Fruit fly (Drosophila melanogaster) whole organism, prepupa: ENCODE results near the gene CG2983.

Source experiments
- CG10631 ChIP-seq: fragments of 200-800 bp; sonication (Bioruptor generic); optimal IDR thresholded peaks from 2 replicates; lab custom pipeline; 2016; ENCODE audit warnings: missing biosample characterization, missing genetic modification characterization
- CG11762 ChIP-seq: fragments of 200-800 bp; sonication (Bioruptor generic); optimal IDR thresholded peaks from 3 replicates; lab custom pipeline; 2016; ENCODE audit warnings: missing biosample characterization, missing genetic modification characterization; ENCODE audit not compliant: insufficient read depth
- CG11902 ChIP-seq: fragments of 200-800 bp; sonication (Bioruptor generic); optimal IDR thresholded peaks from 3 replicates; lab custom pipeline; 2016; ENCODE audit warnings: missing biosample characterization, missing genetic modification characterization
- CG15336 ChIP-seq: fragments of 200-800 bp; sonication (Bioruptor generic); IDR thresholded peaks from 2 replicates; pipeline ENCODE4 v1.3.6; 2022; ENCODE audit warnings: missing biosample characterization, missing genetic modification characterization
- CG16779 ChIP-seq: fragments of 200-800 bp; sonication (Bioruptor generic); optimal IDR thresholded peaks from 3 replicates; lab custom pipeline; 2017; ENCODE audit warnings: missing biosample characterization, mild to moderate bottlenecking, missing genetic modification characterization
- CG3032 ChIP-seq: fragments of 200-800 bp; optimal IDR thresholded peaks from 2 replicates; lab custom pipeline; 2019; ENCODE audit warnings: missing biosample characterization, mild to moderate bottlenecking, missing genetic modification characterization, moderate library complexity
- CG31627 ChIP-seq: fragments of 200-800 bp; sonication (Bioruptor generic); optimal IDR thresholded peaks from 3 replicates; lab custom pipeline; 2016; ENCODE audit warnings: missing biosample characterization, missing genetic modification characterization
- CG32006 ChIP-seq: fragments of 200-800 bp; sonication (Bioruptor generic); optimal IDR thresholded peaks from 3 replicates; lab custom pipeline; 2017; ENCODE audit warnings: missing biosample characterization, mild to moderate bottlenecking, missing genetic modification characterization
- CG3919 ChIP-seq: fragments of 200-800 bp; sonication (Bioruptor generic); optimal IDR thresholded peaks from 3 replicates; lab custom pipeline; 2016; ENCODE audit warnings: missing biosample characterization, missing genetic modification characterization
- CG6163 ChIP-seq: fragments of 200-800 bp; sonication (Bioruptor generic); IDR thresholded peaks from 3 replicates; pipeline ENCODE4 v1.3.6; 2022; ENCODE audit warnings: missing biosample characterization, missing genetic modification characterization
- CG6276 ChIP-seq: fragments of 200-800 bp; sonication (Bioruptor generic); optimal IDR thresholded peaks from 2 replicates; lab custom pipeline; 2017; ENCODE audit warnings: missing biosample characterization, mild to moderate bottlenecking, missing genetic modification characterization
- CG6792 ChIP-seq: fragments of 200-800 bp; sonication (Bioruptor generic); optimal IDR thresholded peaks from 3 replicates; lab custom pipeline; 2016; ENCODE audit warnings: missing biosample characterization, missing genetic modification characterization
- CG6808 ChIP-seq: fragments of 200-800 bp; sonication (Bioruptor generic); optimal IDR thresholded peaks from 3 replicates; lab custom pipeline; 2017; ENCODE audit warnings: missing biosample characterization, missing genetic modification characterization, mild to moderate bottlenecking, moderate library complexity, missing genetic modification reagents
- CG7368 ChIP-seq: fragments of 200-800 bp; sonication (Bioruptor generic); optimal IDR thresholded peaks from 3 replicates; lab custom pipeline; 2016; ENCODE audit warnings: missing biosample characterization, missing genetic modification characterization
- CG8319 ChIP-seq: fragments of 200-800 bp; sonication (Bioruptor generic); optimal IDR thresholded peaks from 3 replicates; lab custom pipeline; 2016; ENCODE audit warnings: missing biosample characterization, missing genetic modification characterization
- CG8632 ChIP-seq: fragments of 200-800 bp; sonication (Bioruptor generic); optimal IDR thresholded peaks from 3 replicates; lab custom pipeline; 2016; ENCODE audit warnings: missing biosample characterization, missing genetic modification characterization
- CG9139 ChIP-seq: fragments of 200-800 bp; sonication (Bioruptor generic); optimal IDR thresholded peaks from 3 replicates; lab custom pipeline; 2017; ENCODE audit warnings: missing biosample characterization, mild to moderate bottlenecking, missing genetic modification characterization
- Eip75B ChIP-seq: fragments of 200-800 bp; sonication (Bioruptor generic); optimal IDR thresholded peaks from 3 replicates; lab custom pipeline; 2016; ENCODE audit warnings: missing biosample characterization, missing genetic modification characterization
- Eip78C ChIP-seq: fragments of 200-800 bp; sonication (Bioruptor generic); peaks from one replicate; lab custom pipeline; 2016; ENCODE audit warnings: missing biosample characterization, missing genetic modification characterization
- Ets96B ChIP-seq: fragments of 200-800 bp; optimal IDR thresholded peaks from 2 replicates; lab custom pipeline; 2019; ENCODE audit warnings: missing biosample characterization, mild to moderate bottlenecking, missing genetic modification characterization, moderate library complexity
- Gug ChIP-seq: fragments of 200-800 bp; sonication (Bioruptor generic); IDR thresholded peaks from 2 replicates; pipeline ENCODE4 v1.3.6; 2022; ENCODE audit warnings: missing biosample characterization, missing genetic modification characterization
- Hr38 ChIP-seq: sonication (Bioruptor generic); optimal IDR thresholded peaks from 2 replicates; lab custom pipeline; 2016; ENCODE audit warnings: missing biosample characterization, missing genetic modification characterization
- Hr39 ChIP-seq: fragments of 200-800 bp; sonication (Bioruptor generic); optimal IDR thresholded peaks from 2 replicates; lab custom pipeline; 2016; ENCODE audit warnings: missing biosample characterization, missing genetic modification characterization
- Hr4 ChIP-seq: fragments of 200-800 bp; sonication (Bioruptor generic); optimal IDR thresholded peaks from 3 replicates; lab custom pipeline; 2016; ENCODE audit warnings: missing biosample characterization, missing genetic modification characterization
- Lpt ChIP-seq: fragments of 200-800 bp; sonication (Bioruptor generic); optimal IDR thresholded peaks from 3 replicates; lab custom pipeline; 2016; ENCODE audit warnings: missing biosample characterization, missing genetic modification characterization
- Met ChIP-seq: fragments of 200-800 bp; sonication (Bioruptor generic); optimal IDR thresholded peaks from 3 replicates; lab custom pipeline; 2016; ENCODE audit warnings: missing biosample characterization, missing genetic modification characterization
- OdsH ChIP-seq: fragments of 200-800 bp; sonication (Bioruptor generic); optimal IDR thresholded peaks from 3 replicates; lab custom pipeline; 2016; ENCODE audit warnings: missing biosample characterization, missing genetic modification characterization
- Smox ChIP-seq: fragments of 200-800 bp; sonication (Bioruptor generic); optimal IDR thresholded peaks from 3 replicates; lab custom pipeline; 2016; ENCODE audit warnings: missing biosample characterization, missing genetic modification characterization
- Sox102F ChIP-seq: fragments of 200-800 bp; sonication (Bioruptor generic); optimal IDR thresholded peaks from 2 replicates; lab custom pipeline; 2016; ENCODE audit warnings: missing biosample characterization, mild to moderate bottlenecking, missing genetic modification characterization
- Sox15 ChIP-seq: fragments of 200-800 bp; sonication (Bioruptor generic); optimal IDR thresholded peaks from 3 replicates; lab custom pipeline; 2016; ENCODE audit warnings: missing biosample characterization, missing genetic modification characterization
- dac ChIP-seq: fragments of 200-800 bp; sonication (Bioruptor generic); optimal IDR thresholded peaks from 2 replicates; lab custom pipeline; 2017; ENCODE audit warnings: missing biosample characterization, mild to moderate bottlenecking, missing genetic modification characterization
- dsx ChIP-seq: fragments of 200-800 bp; optimal IDR thresholded peaks from 3 replicates; lab custom pipeline; 2019; ENCODE audit warnings: missing biosample characterization, mild to moderate bottlenecking, missing genetic modification characterization, moderate library complexity; ENCODE audit not compliant: poor library complexity, severe bottlenecking
- eg ChIP-seq: fragments of 200-800 bp; sonication (Bioruptor generic); IDR thresholded peaks from 3 replicates; pipeline ENCODE4 v1.3.6; 2022; ENCODE audit warnings: missing biosample characterization, missing genetic modification characterization
- esn ChIP-seq: fragments of 200-800 bp; sonication (Bioruptor generic); optimal IDR thresholded peaks from 2 replicates; lab custom pipeline; 2016; ENCODE audit warnings: missing biosample characterization, mild to moderate bottlenecking, missing genetic modification characterization, moderate library complexity
- fd59A ChIP-seq: fragments of 200-800 bp; sonication (Bioruptor generic); optimal IDR thresholded peaks from 2 replicates; lab custom pipeline; 2017; ENCODE audit warnings: missing biosample characterization, mild to moderate bottlenecking, missing genetic modification characterization, missing genetic modification reagents
- fd85E ChIP-seq: fragments of 200-800 bp; sonication (Bioruptor generic); optimal IDR thresholded peaks from 3 replicates; lab custom pipeline; 2016; ENCODE audit warnings: missing biosample characterization, missing genetic modification characterization
- lz ChIP-seq: fragments of 200-800 bp; sonication (Bioruptor generic); optimal IDR thresholded peaks from 3 replicates; lab custom pipeline; 2016; ENCODE audit warnings: missing biosample characterization, missing genetic modification characterization
- spab ChIP-seq: fragments of 200-800 bp; sonication (Bioruptor generic); optimal IDR thresholded peaks from 2 replicates; lab custom pipeline; 2017; ENCODE audit warnings: missing biosample characterization, mild to moderate bottlenecking, missing genetic modification characterization, missing genetic modification reagents
- svp ChIP-seq: fragments of 200-800 bp; sonication (Bioruptor generic); peaks from one replicate; lab custom pipeline; 2016; ENCODE audit warnings: missing biosample characterization, missing genetic modification characterization
- topi ChIP-seq: fragments of 200-800 bp; sonication (Bioruptor generic); optimal IDR thresholded peaks from 3 replicates; lab custom pipeline; 2016; ENCODE audit warnings: missing biosample characterization, missing genetic modification characterization
- vri ChIP-seq: fragments of 200-800 bp; sonication (Bioruptor generic); optimal IDR thresholded peaks from 3 replicates; lab custom pipeline; 2016; ENCODE audit warnings: missing biosample characterization, mild to moderate bottlenecking, missing genetic modification characterization

CG2983 gene

DNA sequence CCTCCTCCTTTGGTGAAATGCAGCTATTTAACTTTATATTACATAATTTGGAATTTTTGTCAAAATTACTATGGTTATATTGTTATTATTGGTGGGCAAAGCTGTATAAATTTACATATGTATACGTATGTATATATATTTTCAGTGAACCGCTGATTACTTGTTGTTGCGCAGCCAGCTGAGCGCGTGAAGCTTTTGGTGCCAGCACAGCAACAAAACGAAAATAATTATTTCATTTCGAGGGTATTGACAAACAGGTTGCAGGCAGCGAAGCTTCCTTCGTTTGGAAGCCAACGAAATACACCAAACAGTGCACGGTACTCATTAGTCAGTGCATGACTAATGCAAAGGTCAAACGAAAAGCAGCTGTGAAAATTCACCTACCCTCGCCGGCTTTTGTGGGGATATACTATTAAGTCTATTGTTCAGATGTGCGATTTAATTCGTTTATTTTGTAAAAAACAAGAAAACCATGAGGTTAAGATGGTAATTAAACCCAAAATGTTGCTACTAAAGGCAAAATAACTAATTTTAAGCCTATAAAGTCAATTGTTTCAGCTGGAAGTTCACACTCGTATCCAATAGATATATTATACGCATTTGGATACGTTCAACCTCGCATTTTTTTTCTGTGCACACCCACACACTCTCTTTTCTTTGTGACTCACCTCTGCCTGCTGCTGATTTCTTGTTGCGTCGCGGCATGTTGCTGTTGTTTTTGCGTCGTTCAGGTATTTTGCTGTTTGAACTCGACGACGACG is 25.7 kb downstream of the CG2983 start (continued):
- TF ChIP-seq Hr39 (GFP tag; lab: Kevin White, UChicago) (peak; percentile 50), CG11762 (peak; percentile 37), CG9139 (no peak), Gug (GFP tag; lab: Robert Waterston, UW) (0 out of 2 replicates have a peak, but pooled peaks have one; percentile 22), CG15336 (GFP tag; lab: Robert Waterston, UW) (peak; percentile 55), dac (GFP tag; lab: Kevin White, UChicago) (peak; percentile 8), Eip78C (GFP tag; lab: Kevin White, UChicago) (peak; percentile 89), svp (peak; percentile 84), CG32006 (peak; percentile 44), lz (peak; percentile 61)

DNA sequence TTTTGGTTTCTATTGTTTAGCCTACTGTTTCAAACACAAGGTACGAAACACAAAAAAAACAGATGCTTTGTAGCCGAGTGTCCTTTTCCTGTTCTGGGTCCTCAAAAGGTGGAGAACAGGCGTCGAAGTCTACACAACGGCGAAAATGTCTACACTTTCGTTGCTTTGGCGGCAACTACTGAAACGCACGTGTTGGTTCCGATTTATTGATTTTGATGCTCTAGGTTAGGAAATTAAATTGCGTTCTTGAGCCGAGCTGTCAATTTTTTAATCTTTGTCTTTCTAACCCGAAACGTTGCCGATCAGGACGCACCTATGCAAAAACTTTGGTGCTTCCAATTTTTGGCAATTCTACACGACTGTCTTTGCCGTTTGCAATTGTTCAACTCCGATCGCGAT is 26.3 kb downstream of the CG2983 start:
- peak; percentile 19 for TF ChIP-seq Eip78C (GFP tag; lab: Kevin White, UChicago)
- no peak for TF ChIP-seq CG3032 (tag; lab: Kevin White, UChicago)
- TF ChIP-seq Gug (GFP tag; lab: Robert Waterston, UW) = no peak
- no peak for TF ChIP-seq eg (GFP tag; lab: Robert Waterston, UW)
- TF ChIP-seq topi (GFP tag; lab: Kevin White, UChicago) = no peak
- TF ChIP-seq Smox (GFP tag; lab: Kevin White, UChicago) = no peak
- TF ChIP-seq CG11762 = no peak
- no peak for TF ChIP-seq fd59A

DNA sequence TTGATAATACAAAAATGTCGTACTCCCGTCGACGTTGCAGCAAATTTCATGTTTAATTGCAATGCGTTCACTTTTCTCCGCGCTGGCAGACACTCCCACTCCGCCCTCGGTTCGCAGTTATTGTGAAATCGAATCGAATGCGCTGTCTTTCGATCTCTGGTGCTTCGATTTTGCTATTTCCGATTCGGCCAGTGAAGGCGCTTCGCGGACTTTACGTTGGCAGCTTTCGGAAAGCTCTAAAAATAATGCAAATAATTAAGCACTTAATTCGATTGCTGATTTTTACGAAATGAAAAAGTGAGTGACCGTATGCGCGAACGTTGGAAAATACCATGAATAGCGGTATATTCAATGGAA is 26.7 kb downstream of the CG2983 start, which contains the start of gene Ifrd1:
Gene Ifrd1, minus strand, starts transcription at position 305 of the 357 bp plus-strand sequence.
- TF ChIP-seq CG6163 (GFP tag; lab: Robert Waterston, UW) (peak; percentile 29; the same call in 1 of the 3 replicates), CG8632 (GFP tag; lab: Kevin White, UChicago) (no peak), vri (GFP tag; lab: Kevin White, UChicago) (peak; percentile 23), spab (GFP tag; lab: Kevin White, UChicago) (no peak), Sox15 (GFP tag; lab: Kevin White, UChicago) (no peak), Eip75B (GFP tag; lab: Kevin White, UChicago) (no peak), Ets96B (tag; lab: Kevin White, UChicago) (no peak), fd85E (GFP tag; lab: Kevin White, UChicago) (peak; percentile 2), esn (no peak)

DNA sequence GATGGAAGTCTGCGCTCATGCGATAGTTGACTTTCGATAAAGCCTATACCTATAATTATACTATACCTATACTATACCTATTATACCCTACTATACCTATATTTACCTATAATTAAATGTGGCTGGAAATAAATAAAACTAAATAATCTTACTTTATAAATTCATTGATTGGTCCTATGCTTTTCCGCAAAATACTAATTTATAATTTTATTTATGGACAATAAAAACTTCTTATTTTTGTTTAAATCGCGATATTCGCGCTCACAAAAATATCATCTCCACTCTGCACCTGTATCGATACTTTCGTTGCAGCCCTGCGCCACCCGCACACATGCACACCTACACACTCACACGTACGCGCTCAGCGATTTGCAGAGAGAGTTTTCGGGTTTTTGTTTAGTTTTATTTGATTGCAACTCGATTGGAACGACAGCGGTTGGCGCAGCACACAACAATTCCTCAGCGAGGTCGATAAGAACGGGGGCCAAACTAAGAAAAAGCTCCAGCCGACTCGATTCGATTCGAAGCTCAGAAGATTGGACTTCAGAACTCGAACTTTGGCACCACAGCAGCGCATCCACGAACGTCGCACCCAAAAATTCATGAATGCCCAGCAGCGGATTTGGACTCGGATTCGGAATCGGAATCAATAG is 27.2 kb downstream of the CG2983 start, which contains the start of gene CG8814:
Gene CG8814, plus strand, starts transcription at position 349 of the 653 bp plus-strand sequence.
- TF ChIP-seq CG8319 (no peak), Met (GFP tag; lab: Kevin White, UChicago) (peak; percentile 50), Lpt (GFP tag; lab: Kevin White, UChicago) (peak; percentile 53), Hr38 (GFP tag; lab: Kevin White, UChicago) (no peak), CG6276 (GFP tag; lab: Kevin White, UChicago) (peak; percentile 92), lz (peak; percentile 65), CG15336 (GFP tag; lab: Robert Waterston, UW) (peak; percentile 74), dsx (GFP tag; lab: Kevin White, UChicago) (peak; percentile 54), svp (peak; percentile 91), CG7368 (GFP tag; lab: Kevin White, UChicago) (no peak), CG6163 (GFP tag; lab: Robert Waterston, UW) (peak; percentile 81), Sox15 (GFP tag; lab: Kevin White, UChicago) (peak; percentile 60), Hr4 (peak; percentile 71), CG6792 (GFP tag; lab: Kevin White, UChicago) (peak; percentile 60), CG3919 (GFP tag; lab: Kevin White, UChicago) (peak; percentile 52), CG31627 (GFP tag; lab: Kevin White, UChicago) (peak; percentile 69), Sox102F (GFP tag; lab: Kevin White, UChicago) (peak; percentile 27), CG3032 (tag; lab: Kevin White, UChicago) (peak; percentile 59), Ets96B (tag; lab: Kevin White, UChicago) (peak; percentile 48), dac (GFP tag; lab: Kevin White, UChicago) (no peak), spab (GFP tag; lab: Kevin White, UChicago) (peak; percentile 54), CG6808 (GFP tag; lab: Kevin White, UChicago) (peak; percentile 84), CG8632 (GFP tag; lab: Kevin White, UChicago) (peak; percentile 11), CG10631 (GFP tag; lab: Kevin White, UChicago) (peak; percentile 80), CG16779 (tag; lab: Kevin White, UChicago) (peak; percentile 92), CG11762 (no peak), eg (GFP tag; lab: Robert Waterston, UW) (peak; percentile 81), OdsH (peak; percentile 63), CG11902 (GFP tag; lab: Kevin White, UChicago) (peak; percentile 50), fd85E (GFP tag; lab: Kevin White, UChicago) (no peak), esn (peak; percentile 71), topi (GFP tag; lab: Kevin White, UChicago) (peak; percentile 56), CG9139 (peak; percentile 87)
